Worm (Caenorhabditis elegans) whole organism, L1 larva: Measurements from ENCODE around the gene F58F9.1.
"Not testable (repeated sequence)": the region's sequence is repeated elsewhere in the genome, so short reads cannot be mapped to it uniquely, and the experiment has no call there.

Experiments
- C16A3.4 ChIP-seq: fragments of 150-350 bp; optimal IDR thresholded peaks from 2 replicates; lab custom pipeline; 2014; ENCODE audit warnings: missing biosample characterization, missing genetic modification characterization
- aha-1 ChIP-seq: fragments of 150-350 bp; optimal IDR thresholded peaks from 2 replicates; lab custom pipeline; 2014; ENCODE audit warnings: missing biosample characterization, missing genetic modification characterization
- ceh-63 ChIP-seq: fragments of 200-800 bp; sonication (Bioruptor generic); optimal IDR thresholded peaks from 2 replicates; lab custom pipeline; 2018; ENCODE audit warnings: mild to moderate bottlenecking, missing genetic modification characterization, missing compliant biosample characterization
- ceh-82 ChIP-seq, 3 experiments: fragments of 150-350 bp in 1 of 3; sonication (generic microtip) in 2 of 3; optimal IDR thresholded peaks; 2 replicates each; lab custom pipeline; 2014 to 2017; ENCODE audit warnings: missing biosample characterization in 3 of 3, missing genetic modification characterization in 3 of 3
- ceh-90 ChIP-seq: sonication (generic microtip); optimal IDR thresholded peaks from 2 replicates; lab custom pipeline; 2016; ENCODE audit warnings: missing genetic modification characterization, missing compliant biosample characterization
- efl-1 ChIP-seq, 4 experiments: fragments of 150-350 bp; optimal IDR thresholded peaks in 3 of 4; peaks in 1 of 4; 1 replicate in 1 of 4; 2 replicates in 3 of 4; lab custom pipeline; 2014; ENCODE audit warnings: missing biosample characterization in 2 of 4, missing genetic modification characterization in 2 of 4, missing genetic modification reagents in 2 of 4
- efl-3 ChIP-seq: fragments of 200-800 bp; sonication (Bioruptor generic); optimal IDR thresholded peaks from 2 replicates; lab custom pipeline; 2018; ENCODE audit warnings: mild to moderate bottlenecking, missing genetic modification characterization, missing compliant biosample characterization
- egl-13 ChIP-seq: sonication (generic microtip); optimal IDR thresholded peaks from 2 replicates; lab custom pipeline; 2016; ENCODE audit warnings: missing genotype, missing genetic modification reagents, missing genetic modification characterization, missing compliant biosample characterization
- fkh-8 ChIP-seq: sonication (generic microtip); optimal IDR thresholded peaks from 2 replicates; lab custom pipeline; 2016; ENCODE audit warnings: mild to moderate bottlenecking, missing genetic modification characterization, missing compliant biosample characterization
- grh-1 ChIP-seq: fragments of 200-800 bp; sonication (Bioruptor generic); IDR thresholded peaks from 2 replicates; pipeline ENCODE4 v1.3.6; 2022; ENCODE audit warnings: missing genetic modification reagents, missing genetic modification characterization, missing compliant biosample characterization
- hlh-17 ChIP-seq: fragments of 200-800 bp; sonication (Bioruptor generic); optimal IDR thresholded peaks from 2 replicates; lab custom pipeline; 2018; ENCODE audit warnings: missing genetic modification characterization, mild to moderate bottlenecking, missing compliant biosample characterization, moderate library complexity, borderline replicate concordance
- hlh-4 ChIP-seq: sonication (generic microtip); optimal IDR thresholded peaks from 2 replicates; lab custom pipeline; 2016; ENCODE audit warnings: mild to moderate bottlenecking, missing genetic modification characterization, missing compliant biosample characterization
- hpl-2 ChIP-seq: fragments of 150-350 bp; optimal IDR thresholded peaks from 2 replicates; lab custom pipeline; 2014; ENCODE audit warnings: missing biosample characterization, missing genetic modification reagents, missing genetic modification characterization
- irx-1 ChIP-seq: sonication (generic microtip); optimal IDR thresholded peaks from 2 replicates; lab custom pipeline; 2016; ENCODE audit warnings: missing genetic modification characterization, missing compliant biosample characterization
- lin-13 ChIP-seq: fragments of 150-350 bp; optimal IDR thresholded peaks from 2 replicates; lab custom pipeline; 2014; ENCODE audit warnings: missing biosample characterization, missing genetic modification reagents, missing genetic modification characterization
- lin-14 ChIP-seq: fragments of 200-800 bp; sonication (Bioruptor generic); optimal IDR thresholded peaks from 2 replicates; lab custom pipeline; 2018; ENCODE audit warnings: mild to moderate bottlenecking, missing genetic modification characterization, moderate library complexity, missing compliant biosample characterization
- lin-35 ChIP-seq, 2 experiments: fragments of 150-350 bp; optimal IDR thresholded peaks; 2 replicates each; lab custom pipeline; 2014; ENCODE audit warnings: missing biosample characterization in 2 of 2, missing genetic modification characterization in 2 of 2, missing genetic modification reagents in 2 of 2
- mab-9 ChIP-seq: fragments of 200-800 bp; sonication (Bioruptor generic); IDR thresholded peaks from 2 replicates; pipeline ENCODE4 v1.3.6; 2022; ENCODE audit warnings: missing genetic modification reagents, missing genetic modification characterization, missing compliant biosample characterization
- mef-2 ChIP-seq: fragments of 150-350 bp; optimal IDR thresholded peaks from 2 replicates; lab custom pipeline; 2014; ENCODE audit warnings: missing biosample characterization, missing genetic modification characterization
- mep-1 ChIP-seq: fragments of 150-350 bp; optimal IDR thresholded peaks from 2 replicates; lab custom pipeline; 2014; ENCODE audit warnings: missing biosample characterization, missing genetic modification characterization
- nhr-11 ChIP-seq: fragments of 150-350 bp; optimal IDR thresholded peaks from 2 replicates; lab custom pipeline; 2014; ENCODE audit warnings: missing biosample characterization, missing genetic modification characterization
- nhr-19 ChIP-seq: fragments of 200-800 bp; sonication (Bioruptor generic); conservative IDR thresholded peaks from 2 replicates; pipeline ENCODE4 v1.3.6; 2022; ENCODE audit warnings: missing genetic modification characterization, missing compliant biosample characterization
- nhr-237 ChIP-seq: fragments of 150-350 bp; optimal IDR thresholded peaks from 2 replicates; lab custom pipeline; 2014; ENCODE audit warnings: missing biosample characterization, missing genetic modification characterization
- nhr-28 ChIP-seq: fragments of 150-350 bp; optimal IDR thresholded peaks from 2 replicates; lab custom pipeline; 2014; ENCODE audit warnings: missing biosample characterization, missing genetic modification characterization
- nhr-47 ChIP-seq: sonication (generic microtip); optimal IDR thresholded peaks from 2 replicates; lab custom pipeline; 2016; ENCODE audit warnings: mild to moderate bottlenecking, missing genetic modification characterization, moderate library complexity, missing compliant biosample characterization
- nhr-77 ChIP-seq: fragments of 150-350 bp; optimal IDR thresholded peaks from 2 replicates; lab custom pipeline; 2014; ENCODE audit warnings: missing biosample characterization, missing genetic modification characterization
- nhr-84 ChIP-seq: sonication (generic microtip); optimal IDR thresholded peaks from 2 replicates; lab custom pipeline; 2017; ENCODE audit warnings: missing biosample characterization, missing genetic modification characterization
- nhr-90 ChIP-seq: sonication (generic microtip); optimal IDR thresholded peaks from 2 replicates; lab custom pipeline; 2016; ENCODE audit warnings: mild to moderate bottlenecking, missing genetic modification characterization, missing compliant biosample characterization; ENCODE audit not compliant: poor library complexity
- pax-3 ChIP-seq: fragments of 200-800 bp; sonication (Bioruptor generic); optimal IDR thresholded peaks from 2 replicates; lab custom pipeline; 2018; ENCODE audit warnings: mild to moderate bottlenecking, missing genetic modification characterization, moderate library complexity, missing compliant biosample characterization
- skn-1 ChIP-seq: fragments of 150-350 bp; optimal IDR thresholded peaks from 2 replicates; lab custom pipeline; 2014; ENCODE audit warnings: missing biosample characterization, missing genetic modification characterization
- sup-37 ChIP-seq: fragments of 200-800 bp; sonication (Bioruptor generic); optimal IDR thresholded peaks from 2 replicates; lab custom pipeline; 2018; ENCODE audit warnings: mild to moderate bottlenecking, missing genetic modification characterization, missing compliant biosample characterization
- swsn-7 ChIP-seq: sonication (generic microtip); optimal IDR thresholded peaks from 2 replicates; lab custom pipeline; 2016; ENCODE audit warnings: missing genetic modification characterization, missing compliant biosample characterization
- tlp-1 ChIP-seq: fragments of 150-350 bp; optimal IDR thresholded peaks from 2 replicates; lab custom pipeline; 2014; ENCODE audit warnings: missing biosample characterization, missing genetic modification characterization
- unc-30 ChIP-seq: sonication (generic microtip); optimal IDR thresholded peaks from 2 replicates; lab custom pipeline; 2017; ENCODE audit warnings: missing biosample characterization, missing genetic modification characterization
- unc-86 ChIP-seq: sonication (generic microtip); optimal IDR thresholded peaks from 2 replicates; lab custom pipeline; 2016; ENCODE audit warnings: missing genetic modification characterization, missing compliant biosample characterization
- zag-1 ChIP-seq: fragments of 150-350 bp; optimal IDR thresholded peaks from 2 replicates; lab custom pipeline; 2014; ENCODE audit warnings: missing biosample characterization, missing genetic modification characterization
- ztf-4 ChIP-seq: fragments of 150-350 bp; optimal IDR thresholded peaks from 2 replicates; lab custom pipeline; 2014; ENCODE audit warnings: missing biosample characterization, missing genetic modification characterization

F58F9.1 gene

DNA sequence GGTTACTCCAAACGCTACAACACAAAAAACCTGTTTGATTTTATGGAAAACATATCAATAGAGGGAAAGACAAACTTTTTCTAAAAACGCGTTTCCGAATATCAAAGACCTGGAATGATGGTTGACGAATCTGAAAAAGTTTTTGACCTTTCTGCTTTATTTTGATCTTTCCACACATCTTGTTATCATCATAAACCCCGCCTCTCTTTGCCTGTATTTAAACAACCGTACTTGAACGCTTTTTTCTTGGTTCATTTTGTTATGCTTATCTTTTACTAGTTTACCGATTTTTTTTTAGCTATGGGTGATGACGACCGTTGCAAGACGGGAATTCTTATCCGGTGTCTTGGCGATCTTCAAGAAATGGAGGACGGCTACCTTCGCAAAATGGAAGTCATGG, 3.4 kb downstream of the F58F9.1 start, which contains the start of gene T13A10.2:
T13A10.2 (plus strand) TSS at position 301 of the 400 bp plus-strand sequence.
- TF ChIP-seq C16A3.4, nhr-28, nhr-47 (tag; lab: Kevin White, UChicago): not testable (repeated sequence)

DNA sequence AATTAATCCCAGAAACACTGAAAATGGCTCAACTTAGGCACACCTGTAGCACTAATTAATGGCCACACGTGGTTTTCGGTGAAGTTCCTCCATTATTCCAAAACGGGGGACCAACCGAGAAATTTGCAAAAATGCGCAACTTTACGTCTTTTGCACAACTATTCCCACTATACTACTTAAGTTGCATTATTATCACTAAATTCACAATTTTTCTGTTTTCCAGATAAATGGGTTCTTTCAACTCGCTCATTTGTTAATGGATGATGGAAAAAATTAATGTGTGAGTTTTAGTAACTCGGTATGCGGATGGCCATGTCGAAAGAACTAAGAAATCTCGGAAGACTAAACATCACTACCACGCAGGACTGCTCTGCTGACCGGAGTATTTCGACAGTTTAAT, 5.0 kb downstream of the F58F9.1 start, which contains the start of gene T13A10.64:
T13A10.64 (plus strand) TSS at position 301 of the 400 bp plus-strand sequence.
- TF ChIP-seq ceh-63 (GFP tag; lab: Kevin White, UChicago): no peak

DNA sequence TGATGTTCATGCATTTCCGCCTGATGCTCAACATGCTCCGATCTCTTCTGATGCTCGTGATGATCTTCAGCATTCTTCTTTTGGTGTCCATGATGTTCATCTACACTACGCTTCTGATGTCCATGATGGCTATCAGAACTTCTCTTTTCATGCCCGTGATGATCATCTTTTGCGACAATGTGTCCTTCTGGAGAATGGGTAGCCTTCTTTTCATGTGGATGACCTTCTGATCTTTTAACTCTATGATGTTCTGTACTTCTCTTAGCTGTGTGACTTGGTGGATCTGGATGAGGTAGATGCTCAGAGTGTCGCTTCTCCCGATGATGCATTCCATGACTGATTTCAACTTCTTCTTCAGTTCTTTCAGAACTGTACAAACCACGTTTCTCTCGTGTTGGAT, 9.3 kb downstream of the F58F9.1 start:
- no peak for TF ChIP-seq mab-9 (GFP tag; lab: Robert Waterston, UW)
- no peak for TF ChIP-seq pax-3 (tag; lab: Kevin White, UChicago)
- no peak for TF ChIP-seq ceh-90
- TF ChIP-seq hpl-2 (GFP tag; lab: Kevin White, UChicago): no peak
- no peak for TF ChIP-seq nhr-19 (GFP tag; lab: Robert Waterston, UW)
- no peak for TF ChIP-seq nhr-90 (tag; lab: Kevin White, UChicago)
- no peak for TF ChIP-seq mef-2 (tag; lab: Kevin White, UChicago)
- no peak for TF ChIP-seq grh-1 (GFP tag; lab: Robert Waterston, UW)
- no peak for TF ChIP-seq unc-86 (tag; lab: Kevin White, UChicago)
- no peak for TF ChIP-seq ceh-63 (GFP tag; lab: Kevin White, UChicago)
- no peak for TF ChIP-seq fkh-8 (tag; lab: Kevin White, UChicago)
- no peak for TF ChIP-seq irx-1 (tag; lab: Kevin White, UChicago)
- TF ChIP-seq swsn-7 (tag; lab: Kevin White, UChicago): no peak
- no peak for TF ChIP-seq efl-3 (GFP tag; lab: Kevin White, UChicago)
- no peak for TF ChIP-seq nhr-84
- TF ChIP-seq unc-30: no peak
- no peak for TF ChIP-seq ztf-4
- TF ChIP-seq nhr-28 (tag; lab: Kevin White, UChicago): no peak
- TF ChIP-seq sup-37 (GFP tag; lab: Kevin White, UChicago): no peak

DNA sequence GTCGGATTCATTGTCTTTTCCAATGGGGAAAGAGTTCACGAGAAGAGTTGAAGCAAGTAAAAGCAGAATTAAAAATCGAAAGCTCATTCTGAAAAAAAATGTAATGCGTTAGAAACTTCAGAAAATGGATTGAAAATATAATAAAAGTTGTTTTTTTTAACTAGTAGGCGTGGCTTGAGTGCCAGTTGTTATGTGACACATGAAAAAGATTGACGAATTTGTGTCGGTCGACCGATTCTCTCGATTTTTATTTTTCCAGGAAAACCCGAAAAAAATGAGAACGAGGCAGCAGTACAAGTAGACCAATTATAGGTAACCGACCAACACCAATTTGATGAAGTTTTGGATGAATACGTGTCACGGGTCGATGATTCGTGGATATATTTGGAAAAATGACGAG, 10.1 kb downstream of the F58F9.1 start, which contains the start of gene nlp-16:
nlp-16 (minus strand) TSS at position 101 of the 400 bp plus-strand sequence.
- TF ChIP-seq grh-1 (GFP tag; lab: Robert Waterston, UW) (no peak), skn-1 (tag; lab: Kevin White, UChicago) (no peak), nhr-77 (tag; lab: Kevin White, UChicago) (no peak), hpl-2 (GFP tag; lab: Kevin White, UChicago) (no peak), zag-1 (tag; lab: Kevin White, UChicago) (no peak), mep-1 (tag; lab: Kevin White, UChicago) (no peak), nhr-11 (tag; lab: Kevin White, UChicago) (no peak), lin-14 (GFP tag; lab: Kevin White, UChicago) (no peak), nhr-237 (tag; lab: Kevin White, UChicago) (no peak), mab-9 (GFP tag; lab: Robert Waterston, UW) (no peak), lin-13 (GFP tag; lab: Kevin White, UChicago) (no peak), egl-13 (tag; lab: Kevin White, UChicago) (no peak)

DNA sequence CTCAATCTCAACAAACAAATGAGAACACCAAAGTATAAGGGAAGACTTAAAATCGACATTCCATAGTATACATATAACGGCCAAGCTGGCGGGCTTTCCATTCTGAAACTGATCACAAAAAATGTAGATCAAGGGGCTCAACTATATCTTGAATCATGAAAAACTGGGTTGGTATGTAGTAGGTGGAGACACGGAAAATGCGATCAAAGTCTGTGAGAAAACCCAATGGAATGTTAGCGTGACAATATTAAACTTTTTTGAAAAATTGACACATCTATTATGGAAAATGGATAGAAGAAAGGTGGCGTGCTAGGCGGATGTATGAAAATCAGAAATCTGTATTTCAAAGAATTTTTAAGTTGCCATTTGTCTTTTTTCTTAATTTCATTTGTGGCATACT, 13.6 kb downstream of the F58F9.1 start, which contains the start of gene srv-28:
srv-28 (minus strand) TSS at position 101 of the 400 bp plus-strand sequence.
- TF ChIP-seq tlp-1 (tag; lab: Kevin White, UChicago) (no peak), C16A3.4 (tag; lab: Kevin White, UChicago) (no peak), hlh-4 (tag; lab: Kevin White, UChicago) (no peak), aha-1 (tag; lab: Kevin White, UChicago) (no peak), lin-35 (GFP tag; optimal IDR thresholded peaks at IDR 0.05; lab: Kevin White, UChicago) (no peak), ceh-82 (tag; optimal IDR thresholded peaks at IDR 0.05; lab: Kevin White, UChicago) (no peak), irx-1 (tag; lab: Kevin White, UChicago) (no peak), efl-1 (optimal IDR thresholded peaks at IDR 0.05; lab: Kevin White, UChicago) (no peak), efl-1 (GFP tag; optimal IDR thresholded peaks at IDR 0.05 in 1 of 2; lab: Kevin White, UChicago) (peak in 1 of 2 experiments; percentile 2), hlh-17 (GFP tag; lab: Kevin White, UChicago) (no peak)
- TF ChIP-seq, all 84 proteins: peak for 1
